Worm (Caenorhabditis elegans): ENCODE measurements around the gene F27B10.1.

DNA sequence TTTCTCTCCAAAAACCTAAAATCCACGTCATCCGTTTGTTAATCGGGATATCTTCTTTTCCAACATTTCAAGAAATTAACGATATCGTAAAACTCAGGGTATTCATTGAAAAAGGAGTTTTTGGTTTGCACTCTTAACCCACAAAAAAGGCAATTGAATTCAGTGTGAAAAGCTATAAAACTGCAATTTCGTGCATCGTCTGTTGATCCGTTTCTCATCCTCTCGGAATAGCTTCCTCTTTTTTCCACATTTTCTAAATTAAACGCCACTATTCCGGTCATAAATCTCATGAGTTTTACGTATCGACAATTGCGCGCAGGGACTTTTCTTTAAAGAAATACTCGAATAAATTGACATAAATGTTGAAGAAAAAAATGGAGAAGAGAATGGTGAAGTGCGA is 39.8 kb downstream of the F27B10.1 start:
- TF ChIP-seq him-1 (tag; optimal IDR thresholded peaks at IDR 0.05) (no peak), dao-5 (tag; optimal IDR thresholded peaks at IDR 0.05) (no peak), W03F9.2 (tag; optimal IDR thresholded peaks at IDR 0.05) (no peak)
